Worm (Caenorhabditis elegans): ENCODE data around the gene prk-2.

The prk-2 gene

DNA sequence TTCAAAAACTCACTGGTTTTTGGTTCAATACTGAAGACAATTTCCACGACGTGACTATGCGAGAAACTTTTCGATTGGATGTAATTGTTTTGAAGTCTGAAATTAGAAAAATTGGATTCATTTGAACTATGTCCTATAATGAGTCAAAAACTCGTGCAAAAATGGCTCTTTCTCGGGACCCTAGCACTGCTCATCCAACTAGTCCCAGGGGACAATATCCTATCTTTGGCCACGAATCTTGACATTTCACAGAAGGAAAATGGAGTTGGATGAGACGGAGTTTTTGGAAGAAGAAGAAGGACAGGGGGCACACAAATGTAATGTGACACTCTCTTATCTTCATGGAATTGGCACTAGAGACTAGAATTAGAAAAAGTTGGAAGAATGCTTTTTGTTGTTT lies 11.9 kb upstream of the prk-2 start:
- no peak for TF ChIP-seq nhr-28 (tag; optimal IDR thresholded peaks at IDR 0.05)
- no peak for TF ChIP-seq elt-3 (tag; optimal IDR thresholded peaks at IDR 0.05)
- no peak for TF ChIP-seq elt-1 (tag; optimal IDR thresholded peaks at IDR 0.05; ENCODE audit: borderline replicate concordance, insufficient read depth)
- no peak for TF ChIP-seq tbx-8 (GFP tag; optimal IDR thresholded peaks at IDR 0.05)
- no peak for TF ChIP-seq ceh-39 (tag; optimal IDR thresholded peaks at IDR 0.05)
- TF ChIP-seq unc-120 (tag; optimal IDR thresholded peaks at IDR 0.05; ENCODE audit: poor library complexity, severe bottlenecking) = no peak
- no peak for TF ChIP-seq zip-8 (tag; optimal IDR thresholded peaks at IDR 0.05)
- TF ChIP-seq snpc-4 (tag; optimal IDR thresholded peaks at IDR 0.05) = no peak
- no peak for TF ChIP-seq flh-1 (GFP tag; optimal IDR thresholded peaks at IDR 0.05)
- no peak for TF ChIP-seq nhr-2 (tag; optimal IDR thresholded peaks at IDR 0.05)

DNA sequence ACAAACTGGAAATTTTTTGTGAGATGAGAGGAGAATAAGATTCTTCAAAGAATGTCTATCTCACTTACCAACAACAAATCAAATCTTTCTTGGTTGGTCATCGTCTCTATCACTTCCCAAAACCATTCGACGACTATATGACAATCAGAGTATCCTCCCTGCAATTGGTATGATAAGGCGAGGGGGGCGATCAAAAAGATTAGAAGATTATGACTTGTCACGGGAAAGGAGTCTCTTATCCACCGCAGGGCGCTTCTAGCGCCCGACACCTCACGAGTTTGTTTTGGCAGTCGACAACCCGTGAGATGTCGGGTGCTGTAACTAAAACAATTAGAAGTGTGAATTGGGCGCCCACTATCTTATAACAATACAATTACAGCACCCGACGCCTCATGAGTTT lies 7.7 kb upstream of the prk-2 start:
- TF ChIP-seq tbx-8 (GFP tag; optimal IDR thresholded peaks at IDR 0.05) (no peak), lin-13 (tag; optimal IDR thresholded peaks at IDR 0.05) (no peak), elt-1 (tag; optimal IDR thresholded peaks at IDR 0.05; ENCODE audit: borderline replicate concordance, insufficient read depth) (no peak), ham-2 (GFP tag; optimal IDR thresholded peaks at IDR 0.05) (no peak), nhr-76 (tag; optimal IDR thresholded peaks at IDR 0.05) (no peak), sptf-1 (tag; optimal IDR thresholded peaks at IDR 0.05) (no peak), ceh-43 (GFP tag; optimal IDR thresholded peaks at IDR 0.05) (no peak), M03D4.4 (tag; optimal IDR thresholded peaks at IDR 0.05) (no peak), ces-1 (GFP tag; optimal IDR thresholded peaks at IDR 0.05) (no peak), lin-32 (GFP tag; optimal IDR thresholded peaks at IDR 0.05) (no peak), ceh-39 (tag; optimal IDR thresholded peaks at IDR 0.05) (no peak), unc-39 (tag; optimal IDR thresholded peaks at IDR 0.05) (no peak), nhr-12 (tag; optimal IDR thresholded peaks at IDR 0.05) (no peak)

DNA sequence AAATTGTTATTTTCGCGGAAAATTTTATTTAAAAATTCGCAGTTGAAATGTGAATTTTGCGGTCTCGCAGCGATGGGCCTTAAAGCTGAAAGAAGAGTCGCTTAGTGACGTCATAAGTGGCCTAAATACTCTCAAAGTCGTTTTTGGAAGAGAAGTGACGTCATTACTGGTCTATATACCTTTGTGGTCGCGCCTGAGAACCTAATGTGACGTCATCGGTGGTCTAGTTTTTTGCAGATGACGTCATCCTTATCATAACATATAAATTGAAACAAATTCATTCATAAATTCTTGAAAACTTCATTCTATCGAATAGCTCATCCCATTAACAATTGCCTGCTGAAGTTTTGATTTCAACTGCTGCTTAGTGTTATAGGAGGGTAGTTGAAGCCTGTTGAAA lies 7.1 kb upstream of the prk-2 start:
- TF ChIP-seq zip-8 (tag; optimal IDR thresholded peaks at IDR 0.05) (peak; percentile 100), cnd-1 (tag; optimal IDR thresholded peaks at IDR 0.05) (no peak), ztf-11 (tag; optimal IDR thresholded peaks at IDR 0.05) (no peak), elt-1 (tag; optimal IDR thresholded peaks at IDR 0.05; ENCODE audit: borderline replicate concordance, insufficient read depth) (no peak), lin-32 (GFP tag; optimal IDR thresholded peaks at IDR 0.05) (no peak), nhr-237 (tag; optimal IDR thresholded peaks at IDR 0.05) (no peak)

DNA sequence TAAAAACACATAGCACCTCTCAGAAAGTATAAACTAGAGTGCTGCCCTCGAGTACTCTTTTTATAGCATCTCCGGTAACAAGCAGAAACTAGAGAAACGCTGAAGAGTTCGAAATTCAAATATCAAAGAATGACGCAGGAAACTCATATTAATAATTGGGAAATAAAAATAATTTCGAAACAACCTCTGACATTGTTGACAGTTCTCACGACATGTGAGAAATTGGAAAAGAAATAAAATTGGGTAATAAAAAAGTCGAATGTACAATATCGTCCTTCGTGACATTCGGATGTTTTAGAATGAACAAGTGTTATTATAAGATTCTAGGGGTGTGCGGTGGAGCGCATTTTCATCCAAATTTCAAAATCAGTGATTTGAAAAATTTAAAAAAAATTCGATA lies 2.3 kb upstream of the prk-2 start:
- TF ChIP-seq unc-62 (GFP tag; optimal IDR thresholded peaks at IDR 0.05) (no peak), nhr-76 (tag; optimal IDR thresholded peaks at IDR 0.05) (no peak), lin-32 (GFP tag; optimal IDR thresholded peaks at IDR 0.05) (no peak), lsy-2 (tag; optimal IDR thresholded peaks at IDR 0.05) (no peak), nhr-28 (tag; optimal IDR thresholded peaks at IDR 0.05) (no peak), nhr-12 (tag; optimal IDR thresholded peaks at IDR 0.05) (no peak), bed-3 (GFP tag; optimal IDR thresholded peaks at IDR 0.05) (no peak), snpc-4 (tag; optimal IDR thresholded peaks at IDR 0.05) (no peak), mls-2 (tag; optimal IDR thresholded peaks at IDR 0.05) (no peak), unc-120 (tag; optimal IDR thresholded peaks at IDR 0.05; ENCODE audit: poor library complexity, severe bottlenecking) (no peak)

DNA sequence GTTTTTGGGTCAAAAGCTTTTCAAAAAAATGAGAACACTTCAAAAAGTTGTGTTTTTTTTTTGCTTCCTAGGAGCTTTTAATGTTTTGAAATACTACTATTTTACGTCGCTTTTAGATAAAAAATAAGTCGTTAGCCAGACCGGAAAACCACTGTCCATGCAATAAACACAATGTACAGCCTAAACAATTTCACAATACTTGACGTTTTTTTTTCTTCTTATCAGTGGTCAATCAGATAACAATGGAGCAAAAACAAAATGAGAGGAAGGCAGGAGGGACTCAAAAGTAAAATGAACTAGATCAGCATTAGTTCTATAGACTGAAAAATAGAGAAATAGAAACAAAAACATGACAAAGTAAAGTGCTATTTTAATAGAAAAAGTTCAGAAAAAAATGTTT lies 761 bp upstream of the prk-2 start:
- TF ChIP-seq ztf-11 (tag; optimal IDR thresholded peaks at IDR 0.05) (no peak), M03D4.4 (tag; optimal IDR thresholded peaks at IDR 0.05) (no peak), bed-3 (GFP tag; optimal IDR thresholded peaks at IDR 0.05) (no peak), zip-8 (tag; optimal IDR thresholded peaks at IDR 0.05) (no peak), elt-3 (tag; optimal IDR thresholded peaks at IDR 0.05) (no peak), nhr-237 (tag; optimal IDR thresholded peaks at IDR 0.05) (no peak), ceh-39 (tag; optimal IDR thresholded peaks at IDR 0.05) (no peak), snpc-4 (tag; optimal IDR thresholded peaks at IDR 0.05) (no peak), sem-2 (GFP tag; optimal IDR thresholded peaks at IDR 0.05) (no peak), drap-1 (GFP tag; optimal IDR thresholded peaks at IDR 0.05) (no peak), nhr-28 (tag; optimal IDR thresholded peaks at IDR 0.05) (no peak), sptf-1 (tag; optimal IDR thresholded peaks at IDR 0.05) (no peak), hlh-1 (tag; optimal IDR thresholded peaks at IDR 0.05) (no peak), unc-39 (tag; optimal IDR thresholded peaks at IDR 0.05) (no peak), mep-1 (tag; optimal IDR thresholded peaks at IDR 0.05) (no peak), cnd-1 (tag; optimal IDR thresholded peaks at IDR 0.05) (no peak)

Data from whole organism, mixed stage, embryonic.